Worm (Caenorhabditis elegans): ENCODE measurements around the gene cwf-19L1.

The cwf-19L1 gene

DNA sequence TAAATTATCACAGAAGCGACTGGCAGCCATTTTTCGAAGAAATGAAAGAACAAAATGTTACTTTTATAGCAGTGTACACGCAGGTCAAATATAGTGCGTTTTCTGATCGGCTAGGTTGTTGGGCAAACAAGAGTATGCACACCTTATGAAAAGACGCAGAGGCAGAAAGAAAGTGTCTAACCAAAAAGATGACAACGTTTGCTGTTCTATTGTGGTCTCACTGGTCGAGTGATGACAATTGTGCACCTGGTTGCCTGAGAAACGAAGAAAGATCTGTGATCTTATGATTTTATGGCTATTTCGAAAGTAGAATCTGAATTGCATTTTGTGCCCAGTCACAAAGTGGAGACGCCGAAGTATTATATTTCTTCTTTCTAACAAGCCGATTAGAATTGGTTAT lies 2.9 kb downstream of the cwf-19L1 start, which contains the start of gene F17A9.4:
TSS of gene F17A9.4 (minus strand) at position 97 of the 400 bp plus-strand sequence.
- TF ChIP-seq elt-3 (tag; optimal IDR thresholded peaks at IDR 0.05), result no peak
- TF ChIP-seq F13H6.1 (tag; optimal IDR thresholded peaks at IDR 0.05), result peak; percentile 45
- peak; percentile 6 for TF ChIP-seq sma-3 (GFP tag; optimal IDR thresholded peaks at IDR 0.05)
- TF ChIP-seq fos-1 (tag; optimal IDR thresholded peaks at IDR 0.05), result peak; percentile 45
- no peak for TF ChIP-seq alr-1 (tag; optimal IDR thresholded peaks at IDR 0.05)
- no peak for TF ChIP-seq mbf-1 (tag; optimal IDR thresholded peaks at IDR 0.05)
- TF ChIP-seq nhr-129 (tag; optimal IDR thresholded peaks at IDR 0.05), result peak; percentile 36
- no peak for TF ChIP-seq egl-27 (tag; optimal IDR thresholded peaks at IDR 0.05)
- TF ChIP-seq lin-11 (tag; optimal IDR thresholded peaks at IDR 0.05), result peak; percentile 12
- TF ChIP-seq skn-1 (tag; optimal IDR thresholded peaks at IDR 0.05), result peak; percentile 90
- peak; percentile 57 for TF ChIP-seq sma-9 (GFP tag; optimal IDR thresholded peaks at IDR 0.05)
- no peak for TF ChIP-seq sma-9 (tag; optimal IDR thresholded peaks at IDR 0.05)

DNA sequence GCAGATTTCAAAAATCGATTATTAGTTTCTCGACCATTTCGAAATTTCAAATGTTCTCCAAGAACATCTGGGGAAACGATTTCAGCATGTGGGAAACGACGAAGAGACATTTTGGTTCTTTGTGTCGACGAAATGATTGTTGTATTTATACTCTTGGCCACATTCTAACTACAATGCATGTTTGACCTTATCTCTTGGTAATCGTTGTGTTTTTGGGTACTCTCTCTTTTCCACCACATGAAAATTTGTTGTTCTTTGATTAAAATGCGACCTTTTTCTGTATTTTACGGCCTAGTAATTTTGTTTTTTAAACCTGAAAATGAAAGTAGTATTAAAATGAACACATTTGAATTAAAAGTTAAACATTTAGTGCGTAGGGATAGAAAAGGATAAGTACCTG lies 5.2 kb downstream of the cwf-19L1 start, which contains the start of gene F17A9.5:
TSS of gene F17A9.5 (minus strand) at position 175 of the 400 bp plus-strand sequence.
- TF ChIP-seq sma-9 (GFP tag; optimal IDR thresholded peaks at IDR 0.05), result peak; percentile 24
- TF ChIP-seq sma-9 (tag; optimal IDR thresholded peaks at IDR 0.05), result no peak
- no peak for TF ChIP-seq nhr-129 (tag; optimal IDR thresholded peaks at IDR 0.05)

ce11 chrV:6117013-6117412 lies 9.4 kb downstream of the cwf-19L1 start:
- TF ChIP-seq peb-1 (tag; optimal IDR thresholded peaks at IDR 0.05) (no peak), ztf-11 (tag; optimal IDR thresholded peaks at IDR 0.05) (no peak), egl-27 (tag; optimal IDR thresholded peaks at IDR 0.05) (no peak), mdl-1 (tag; optimal IDR thresholded peaks at IDR 0.05) (no peak), R02D3.7 (tag; optimal IDR thresholded peaks at IDR 0.05) (no peak), snpc-4 (tag; optimal IDR thresholded peaks at IDR 0.05) (no peak), nhr-6 (tag; optimal IDR thresholded peaks at IDR 0.05) (no peak), nhr-129 (tag; optimal IDR thresholded peaks at IDR 0.05) (no peak), nhr-12 (tag; optimal IDR thresholded peaks at IDR 0.05) (no peak), skn-1 (tag; optimal IDR thresholded peaks at IDR 0.05) (no peak), fos-1 (tag; optimal IDR thresholded peaks at IDR 0.05) (no peak), ceh-16 (tag; optimal IDR thresholded peaks at IDR 0.05) (no peak)

ce11 chrV:6120156-6120879 lies 12.7 kb downstream of the cwf-19L1 start, which contains the start of gene ceh-49:
Gene ceh-49, minus strand, starts transcription at chrV:6120206.
- no peak for TF ChIP-seq sma-3 (GFP tag; optimal IDR thresholded peaks at IDR 0.05)

DNA sequence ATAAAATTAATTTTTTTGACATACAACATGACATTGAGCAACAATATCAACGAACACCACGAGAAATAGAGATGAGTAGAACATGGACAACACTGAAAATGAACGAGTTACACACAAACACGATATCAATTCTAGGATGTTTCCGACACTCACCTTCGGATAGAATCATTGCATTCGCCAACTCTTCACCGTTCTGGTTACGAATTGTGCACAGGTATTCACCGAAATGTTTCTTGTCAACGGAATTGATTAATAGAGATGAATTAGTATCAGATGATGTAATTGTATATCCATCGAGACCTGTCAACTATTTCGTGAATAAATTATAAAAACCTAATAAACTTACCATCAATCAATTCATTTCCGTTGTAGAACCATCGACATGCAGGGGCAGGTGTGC lies 14.0 kb downstream of the cwf-19L1 start:
- no peak for TF ChIP-seq lsy-2 (tag; optimal IDR thresholded peaks at IDR 0.05)
- no peak for TF ChIP-seq nhr-25 (tag; optimal IDR thresholded peaks at IDR 0.05)
- TF ChIP-seq zag-1 (tag; optimal IDR thresholded peaks at IDR 0.05), result no peak
- TF ChIP-seq nhr-10 (tag; optimal IDR thresholded peaks at IDR 0.05), result no peak
- no peak for TF ChIP-seq elt-1 (tag; optimal IDR thresholded peaks at IDR 0.05)
- TF ChIP-seq sma-3 (GFP tag; optimal IDR thresholded peaks at IDR 0.05), result no peak
- no peak for TF ChIP-seq R02D3.7 (tag; optimal IDR thresholded peaks at IDR 0.05)
- no peak for TF ChIP-seq ZK546.5 (tag; optimal IDR thresholded peaks at IDR 0.05)
- no peak for TF ChIP-seq F13H6.1 (tag; optimal IDR thresholded peaks at IDR 0.05)
- TF ChIP-seq blmp-1 (tag; optimal IDR thresholded peaks at IDR 0.05; ENCODE audit: insufficient read depth), result no peak

ce11 chrV:6128355-6128754 lies 20.7 kb downstream of the cwf-19L1 start:
- TF ChIP-seq lin-39 (tag; optimal IDR thresholded peaks at IDR 0.05) (no peak), mdl-1 (tag; optimal IDR thresholded peaks at IDR 0.05) (no peak), nhr-11 (tag; optimal IDR thresholded peaks at IDR 0.05) (no peak), alr-1 (tag; optimal IDR thresholded peaks at IDR 0.05) (no peak), sma-3 (GFP tag; optimal IDR thresholded peaks at IDR 0.05) (no peak), ceh-82 (tag; optimal IDR thresholded peaks at IDR 0.05) (no peak), snpc-4 (tag; optimal IDR thresholded peaks at IDR 0.05) (no peak), elt-3 (tag; optimal IDR thresholded peaks at IDR 0.05) (no peak), skn-1 (tag; optimal IDR thresholded peaks at IDR 0.05) (no peak), R02D3.7 (tag; optimal IDR thresholded peaks at IDR 0.05) (no peak), aly-2 (tag; optimal IDR thresholded peaks at IDR 0.05) (no peak), sem-4 (tag; optimal IDR thresholded peaks at IDR 0.05) (no peak), lin-11 (tag; optimal IDR thresholded peaks at IDR 0.05) (no peak), ZK546.5 (tag; optimal IDR thresholded peaks at IDR 0.05) (no peak), gmeb-1 (tag; optimal IDR thresholded peaks at IDR 0.05) (no peak), ztf-4 (tag; optimal IDR thresholded peaks at IDR 0.05) (no peak)
